Worm (Caenorhabditis elegans): ENCODE results near the gene Y97E10C.1.

Gene Y97E10C.1

ce11 chrV:7744068-7744467, 15.4 kb downstream of the Y97E10C.1 start:
- no peak for TF ChIP-seq T22C8.4 (GFP tag; IDR thresholded peaks at IDR 0.05)

ce11 chrV:7745386-7745785, 16.7 kb downstream of the Y97E10C.1 start:
- TF ChIP-seq T22C8.4 (GFP tag; IDR thresholded peaks at IDR 0.05) (no peak), ztf-29 (GFP tag; IDR thresholded peaks at IDR 0.05) (no peak), flt-1 (GFP tag; IDR thresholded peaks at IDR 0.05) (no peak)

- TF ChIP-seq flt-1 (GFP tag; IDR thresholded peaks at IDR 0.05), result 0 out of 2 replicates have a peak, but pooled peaks have one; percentile 14
- peak; percentile 28; the same call in 1 of the 2 replicates for TF ChIP-seq ztf-29 (GFP tag; IDR thresholded peaks at IDR 0.05)
- TF ChIP-seq cog-1 (tag; optimal IDR thresholded peaks at IDR 0.05), result peak; percentile 51
- no peak for TF ChIP-seq med-1 (GFP tag; optimal IDR thresholded peaks at IDR 0.05; ENCODE audit: insufficient read depth)
Observed at ce11 chrV:7745903-7746302, 17.2 kb downstream of the Y97E10C.1 start.

- no peak for TF ChIP-seq ztf-23 (GFP tag; IDR thresholded peaks at IDR 0.05)
- no peak for TF ChIP-seq ztf-29 (GFP tag; IDR thresholded peaks at IDR 0.05)
- no peak for TF ChIP-seq tab-1 (GFP tag; IDR thresholded peaks at IDR 0.05)
- TF ChIP-seq med-1 (GFP tag; optimal IDR thresholded peaks at IDR 0.05; ENCODE audit: insufficient read depth), result no peak
- no peak for TF ChIP-seq ref-1 (GFP tag; conservative IDR thresholded peaks at IDR 0.05)
- TF ChIP-seq klf-2 (GFP tag; conservative IDR thresholded peaks at IDR 0.05), result no peak
- no peak for TF ChIP-seq T22C8.4 (GFP tag; IDR thresholded peaks at IDR 0.05)
- no peak for TF ChIP-seq cog-1 (tag; optimal IDR thresholded peaks at IDR 0.05)
- TF ChIP-seq flt-1 (GFP tag; IDR thresholded peaks at IDR 0.05), result no peak
Observed at ce11 chrV:7747132-7747531, 18.5 kb downstream of the Y97E10C.1 start.

- TF ChIP-seq klf-2 (GFP tag; conservative IDR thresholded peaks at IDR 0.05), result no peak
- peak; percentile 31; the same call in 1 of the 2 replicates for TF ChIP-seq flt-1 (GFP tag; IDR thresholded peaks at IDR 0.05)
Observed at ce11 chrV:7747987-7748607, 19.4 kb downstream of the Y97E10C.1 start.

ce11 chrV:7749708-7750107, 21.0 kb downstream of the Y97E10C.1 start:
- TF ChIP-seq tab-1 (GFP tag; IDR thresholded peaks at IDR 0.05), result no peak
- no peak for TF ChIP-seq ztf-23 (GFP tag; IDR thresholded peaks at IDR 0.05)
- no peak for TF ChIP-seq cog-1 (tag; optimal IDR thresholded peaks at IDR 0.05)
- TF ChIP-seq ref-1 (GFP tag; conservative IDR thresholded peaks at IDR 0.05), result no peak

- no peak for TF ChIP-seq klf-2 (GFP tag; conservative IDR thresholded peaks at IDR 0.05)
- TF ChIP-seq ztf-29 (GFP tag; IDR thresholded peaks at IDR 0.05), result no peak
- TF ChIP-seq ref-1 (GFP tag; conservative IDR thresholded peaks at IDR 0.05), result no peak
- TF ChIP-seq T22C8.4 (GFP tag; IDR thresholded peaks at IDR 0.05), result no peak
- no peak for TF ChIP-seq med-1 (GFP tag; optimal IDR thresholded peaks at IDR 0.05; ENCODE audit: insufficient read depth)
- no peak for TF ChIP-seq ztf-23 (GFP tag; IDR thresholded peaks at IDR 0.05)
- TF ChIP-seq cog-1 (tag; optimal IDR thresholded peaks at IDR 0.05), result no peak
- no peak for TF ChIP-seq tab-1 (GFP tag; IDR thresholded peaks at IDR 0.05)
- no peak for TF ChIP-seq flt-1 (GFP tag; IDR thresholded peaks at IDR 0.05)
Observed at ce11 chrV:7754557-7754956, 25.9 kb downstream of the Y97E10C.1 start, which contains the start of gene T05B11.4. T05B11.4 (minus strand) TSS chrV:7754657.

- TF ChIP-seq ztf-29 (GFP tag; IDR thresholded peaks at IDR 0.05) (no peak), klf-2 (GFP tag; conservative IDR thresholded peaks at IDR 0.05) (no peak), cog-1 (tag; optimal IDR thresholded peaks at IDR 0.05) (no peak), tab-1 (GFP tag; IDR thresholded peaks at IDR 0.05) (no peak), flt-1 (GFP tag; IDR thresholded peaks at IDR 0.05) (no peak), ref-1 (GFP tag; conservative IDR thresholded peaks at IDR 0.05) (no peak)
Observed at ce11 chrV:7755991-7756390, 27.3 kb downstream of the Y97E10C.1 start.

ce11 chrV:7759270-7759669, 30.6 kb downstream of the Y97E10C.1 start:
- TF ChIP-seq ztf-29 (GFP tag; IDR thresholded peaks at IDR 0.05), result no peak
- no peak for TF ChIP-seq tab-1 (GFP tag; IDR thresholded peaks at IDR 0.05)
- TF ChIP-seq klf-2 (GFP tag; conservative IDR thresholded peaks at IDR 0.05), result no peak
- TF ChIP-seq ztf-23 (GFP tag; IDR thresholded peaks at IDR 0.05), result no peak
- TF ChIP-seq cog-1 (tag; optimal IDR thresholded peaks at IDR 0.05), result no peak
- TF ChIP-seq ref-1 (GFP tag; conservative IDR thresholded peaks at IDR 0.05), result no peak
- TF ChIP-seq med-1 (GFP tag; optimal IDR thresholded peaks at IDR 0.05; ENCODE audit: insufficient read depth), result no peak
- no peak for TF ChIP-seq T22C8.4 (GFP tag; IDR thresholded peaks at IDR 0.05)
- no peak for TF ChIP-seq flt-1 (GFP tag; IDR thresholded peaks at IDR 0.05)

ce11 chrV:7760174-7760573, 31.5 kb downstream of the Y97E10C.1 start, which contains the start of gene hint-3:
hint-3 (plus strand) TSS chrV:7760474.
- TF ChIP-seq ref-1 (GFP tag; conservative IDR thresholded peaks at IDR 0.05) (no peak), ztf-23 (GFP tag; IDR thresholded peaks at IDR 0.05) (no peak), T22C8.4 (GFP tag; IDR thresholded peaks at IDR 0.05) (no peak), med-1 (GFP tag; optimal IDR thresholded peaks at IDR 0.05; ENCODE audit: insufficient read depth) (no peak)

- TF ChIP-seq ztf-29 (GFP tag; IDR thresholded peaks at IDR 0.05) (no peak), med-1 (GFP tag; optimal IDR thresholded peaks at IDR 0.05; ENCODE audit: insufficient read depth) (no peak), cog-1 (tag; optimal IDR thresholded peaks at IDR 0.05) (no peak), tab-1 (GFP tag; IDR thresholded peaks at IDR 0.05) (no peak), T22C8.4 (GFP tag; IDR thresholded peaks at IDR 0.05) (no peak)
Observed at ce11 chrV:7761906-7762305, 33.2 kb downstream of the Y97E10C.1 start.

Data from whole organism, midembryonic.